Worm (Caenorhabditis elegans): ENCODE measurements around the gene C17H11.6.

- no peak for TF ChIP-seq dmd-4 (tag; optimal IDR thresholded peaks at IDR 0.05)
- no peak for TF ChIP-seq ceh-16 (tag; optimal IDR thresholded peaks at IDR 0.05)
- no peak for TF ChIP-seq nhr-6 (tag; optimal IDR thresholded peaks at IDR 0.05)
- no peak for TF ChIP-seq ztf-1 (GFP tag; conservative IDR thresholded peaks at IDR 0.05)
- no peak for TF ChIP-seq egl-27 (tag; optimal IDR thresholded peaks at IDR 0.05)
- TF ChIP-seq nhr-11 (tag; optimal IDR thresholded peaks at IDR 0.05): no peak
- TF ChIP-seq zag-1 (tag; optimal IDR thresholded peaks at IDR 0.05): no peak
Observed at ce11 chrX:8229221-8229620, 25.6 kb upstream of the C17H11.6 start.

Data from whole organism, L2 larva.